Worm (Caenorhabditis elegans) whole organism, mixed stage, embryonic: ENCODE measurements around the gene apl-1.

ENCODE experiments used
- blmp-1 ChIP-seq: fragments of 150-350 bp; optimal IDR thresholded peaks from 2 replicates; lab custom pipeline; 2014; ENCODE audit warnings: missing biosample characterization, missing genetic modification characterization
- elt-1 ChIP-seq: sonication (generic microtip); optimal IDR thresholded peaks from 2 replicates; lab custom pipeline; 2017; ENCODE audit warnings: missing genetic modification characterization, mild to moderate bottlenecking, missing compliant biosample characterization, antibody characterized with exemption, moderate library complexity, borderline replicate concordance; ENCODE audit not compliant: insufficient read depth
- nhr-12 ChIP-seq: fragments of 150-350 bp; optimal IDR thresholded peaks from 2 replicates; lab custom pipeline; 2014; ENCODE audit warnings: missing biosample characterization, missing genetic modification characterization
- unc-62 ChIP-seq: fragments of 150-350 bp; optimal IDR thresholded peaks from 2 replicates; lab custom pipeline; 2014; ENCODE audit warnings: missing biosample characterization, missing genetic modification reagents, missing genetic modification characterization

DNA sequence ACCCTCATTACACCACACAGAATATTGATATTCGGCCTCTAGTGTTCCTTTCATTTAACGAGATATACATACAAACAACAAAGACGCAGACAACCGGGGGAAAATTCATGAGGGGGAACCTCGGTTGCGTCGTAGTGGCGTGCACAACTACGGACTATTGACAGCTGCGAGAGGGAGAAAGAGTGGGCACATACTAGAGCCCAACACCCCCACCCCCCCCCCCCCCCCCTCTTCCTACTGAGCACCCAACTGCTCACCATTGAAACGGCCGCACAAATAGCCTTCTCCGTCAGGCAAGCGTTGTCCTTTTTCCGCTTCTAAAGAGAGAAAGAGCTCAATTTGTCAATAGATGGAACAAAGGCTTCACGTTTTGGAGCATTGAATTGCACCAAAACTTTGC is 23.5 kb upstream of the apl-1 start:
- TF ChIP-seq unc-62 (GFP tag; lab: Kevin White, UChicago) (no peak), elt-1 (tag; lab: Kevin White, UChicago) (no peak), blmp-1 (no peak), nhr-12 (tag; lab: Kevin White, UChicago) (no peak)
